Worm (Caenorhabditis elegans): ENCODE measurements around the gene eor-1.

- TF ChIP-seq flt-1 (GFP tag; IDR thresholded peaks at IDR 0.05) (no peak), ztf-29 (GFP tag; IDR thresholded peaks at IDR 0.05) (no peak)
Observed at ce11 chrIV:4846793-4847192, 47.8 kb upstream of the eor-1 start, which contains the start of gene tat-2.

All from whole organism, midembryonic.